Fruit fly (Drosophila melanogaster): ENCODE data around the gene CG4619.
A peak's percentile ranks its signal among the peaks of the same experiment; 100 is the strongest.

Gene CG4619

dm6 chr2L:9912570-9913260, 25.9 kb upstream of the CG4619 start, which contains the start of the genes Etl1 and Srp54 (continued):
- TF ChIP-seq CG18599 (GFP tag; optimal IDR thresholded peaks at IDR 0.05) (no peak), CG16863 (GFP tag; optimal IDR thresholded peaks at IDR 0.05) (no peak), CG14441 (GFP tag; IDR thresholded peaks at IDR 0.05) (no peak), CG15514 (GFP tag; optimal IDR thresholded peaks at IDR 0.05) (peak; percentile 62), CG12391 (tag; optimal IDR thresholded peaks at IDR 0.05) (peak; percentile 22), nerfin-2 (GFP tag; IDR thresholded peaks at IDR 0.05; ENCODE audit: partially characterized antibody) (no peak), Chrac-16 (GFP tag; optimal IDR thresholded peaks at IDR 0.05) (no peak), CG10267 (tag; optimal IDR thresholded peaks at IDR 0.05) (peak; percentile 63), MESR4 (GFP tag; optimal IDR thresholded peaks at IDR 0.05) (peak; percentile 88), pan (optimal IDR thresholded peaks at IDR 0.05) (no peak), pan (GFP tag; optimal IDR thresholded peaks at IDR 0.05 in 1 of 2, IDR thresholded peaks at IDR 0.05 in 1 of 2) (no peak), YL-1 (GFP tag; optimal IDR thresholded peaks at IDR 0.05) (peak; percentile 52), sens (GFP tag) (peak; percentile 76), CG4424 (GFP tag; optimal IDR thresholded peaks at IDR 0.05) (peak; percentile 2), Abd-B (GFP tag; optimal IDR thresholded peaks at IDR 0.05) (peak; percentile 27), CG11504 (tag; optimal IDR thresholded peaks at IDR 0.05) (peak; percentile 11), CG30020 (tag; optimal IDR thresholded peaks at IDR 0.05) (peak; percentile 56), bab2 (GFP tag; optimal IDR thresholded peaks at IDR 0.05) (no peak), CG3838 (GFP tag; optimal IDR thresholded peaks at IDR 0.05) (no peak), Sry-δ (GFP tag; optimal IDR thresholded peaks at IDR 0.05) (peak; percentile 28), CG3995 (GFP tag; optimal IDR thresholded peaks at IDR 0.05) (peak; percentile 22), CG3726 (GFP tag; IDR thresholded peaks at IDR 0.05) (no peak), Lhr (GFP tag; optimal IDR thresholded peaks at IDR 0.05) (peak; percentile 26), ranshi (GFP tag; IDR thresholded peaks at IDR 0.05) (no peak), Ets97D (GFP tag; optimal IDR thresholded peaks at IDR 0.05) (peak; percentile 9), trem (tag; optimal IDR thresholded peaks at IDR 0.05) (peak; percentile 75), Nf-YC (tag; optimal IDR thresholded peaks at IDR 0.05) (peak; percentile 35), CG8924 (tag; optimal IDR thresholded peaks at IDR 0.05) (peak; percentile 10), chm (GFP tag; IDR thresholded peaks at IDR 0.05) (no peak), CG9932 (GFP tag; IDR thresholded peaks at IDR 0.05) (peak; percentile 29; the same call in 1 of the 2 replicates), CG16813 (GFP tag; IDR thresholded peaks at IDR 0.05; ENCODE audit: partially characterized antibody) (0 out of 3 replicates have a peak, but pooled peaks have one; percentile 1), jigr1 (GFP tag; IDR thresholded peaks at IDR 0.05) (peak; percentile 54; the same call in 1 of the 3 replicates), MBD-R2 (GFP tag; IDR thresholded peaks at IDR 0.05) (peak; percentile 60), kah (GFP tag; optimal IDR thresholded peaks at IDR 0.05) (no peak), CG12659 (GFP tag; optimal IDR thresholded peaks at IDR 0.05) (peak; percentile 60), crp (GFP tag; optimal IDR thresholded peaks at IDR 0.05) (peak in 1 of 2 experiments; percentile 8), hb (GFP tag; IDR thresholded peaks at IDR 0.05; ENCODE audit: partially characterized antibody) (no peak), HHEX (GFP tag; optimal IDR thresholded peaks at IDR 0.05) (no peak), Elba2 (GFP tag; optimal IDR thresholded peaks at IDR 0.05) (no peak), Scr (GFP tag; IDR thresholded peaks at IDR 0.05; ENCODE audit: partially characterized antibody) (peak; percentile 35), zfh1 (GFP tag; IDR thresholded peaks at IDR 0.05) (peak; percentile 22; the same call in 1 of the 3 replicates), CG2712 (tag; optimal IDR thresholded peaks at IDR 0.05) (peak; percentile 25), CG2116 (GFP tag; optimal IDR thresholded peaks at IDR 0.05) (peak; percentile 91), CG9797 (GFP tag; optimal IDR thresholded peaks at IDR 0.05) (peak; percentile 73), Ets65A (GFP tag) (peak; percentile 33), pzg (GFP tag; optimal IDR thresholded peaks at IDR 0.05) (peak; percentile 43), phol (tag; optimal IDR thresholded peaks at IDR 0.05) (peak; percentile 42), HLHmδ (GFP tag; optimal IDR thresholded peaks at IDR 0.05) (no peak), Max (GFP tag; optimal IDR thresholded peaks at IDR 0.05) (peak; percentile 5)
